Worm (Caenorhabditis elegans) whole organism, L1 larva: ENCODE measurements around the gene idpp-5.

Source experiments
- ces-1 ChIP-seq: fragments of 150-350 bp; optimal IDR thresholded peaks from 2 replicates; lab custom pipeline; 2014; ENCODE audit warnings: missing biosample characterization, missing genetic modification reagents, missing genetic modification characterization
- jun-1 ChIP-seq: fragments of 150-350 bp; optimal IDR thresholded peaks from 2 replicates; lab custom pipeline; 2014; ENCODE audit warnings: missing biosample characterization, missing genetic modification reagents, missing genetic modification characterization
- unc-130 ChIP-seq: fragments of 150-350 bp; optimal IDR thresholded peaks from 2 replicates; lab custom pipeline; 2017; ENCODE audit warnings: missing biosample characterization, missing genetic modification characterization, inconsistent platforms

idpp-5 gene

ce11 chrX:3742223-3742622 is 50.4 kb downstream of the idpp-5 start, which contains the start of gene fkh-2:
Gene fkh-2 (minus strand): TSS chrX:3742323.
- TF ChIP-seq ces-1 (GFP tag; lab: Kevin White, UChicago) (no peak), jun-1 (tag; lab: Kevin White, UChicago) (no peak), unc-130 (tag; lab: Kevin White, UChicago) (no peak)
